Worm (Caenorhabditis elegans): ENCODE results near the gene act-3.

- TF ChIP-seq him-1 (tag; optimal IDR thresholded peaks at IDR 0.05) (peak; percentile 34), W03F9.2 (tag; optimal IDR thresholded peaks at IDR 0.05) (peak; percentile 84)
Observed at ce11 chrV:11123817-11124337, 49.6 kb upstream of the act-3 start, which contains the start of the genes atp-5 and lmtr-3.
